Fruit fly (Drosophila melanogaster): ENCODE results near the gene Iru.
A peak's percentile ranks its signal among the peaks of the same experiment; 100 is the strongest.

The Iru gene

DNA sequence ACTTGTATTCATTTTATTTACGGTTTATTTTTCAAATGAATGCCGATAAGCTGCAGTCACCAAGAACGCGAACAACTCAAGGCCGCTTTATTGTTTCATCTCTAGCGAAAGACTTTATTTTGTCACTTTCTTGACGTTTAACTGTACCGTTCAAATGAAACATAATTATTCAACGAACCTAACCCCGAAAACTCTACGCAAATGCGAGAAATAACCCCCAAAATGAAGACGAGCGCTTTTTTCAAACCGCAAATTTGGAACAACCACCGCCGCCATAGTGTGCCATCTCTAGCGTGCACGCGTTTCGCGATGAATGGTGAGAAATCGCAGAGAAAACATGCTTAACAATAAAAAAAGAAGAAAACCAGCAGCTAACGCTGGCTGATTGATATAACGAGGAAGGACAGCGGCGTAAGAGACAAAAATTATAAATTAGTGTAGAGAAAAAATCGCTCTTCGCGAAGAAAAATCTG lies 21.6 kb upstream of the Iru start, which contains the start of gene CG11970:
Gene CG11970, plus strand, starts transcription at position 117 of the 473 bp plus-strand sequence.
- TF ChIP-seq eg (GFP tag; IDR thresholded peaks at IDR 0.05) = peak; percentile 53; the same call in 2 of the 3 replicates
- TF ChIP-seq CG15336 (GFP tag; IDR thresholded peaks at IDR 0.05) = 0 out of 2 replicates have a peak, but pooled peaks have one; percentile 22
- TF ChIP-seq CG7368 (GFP tag; optimal IDR thresholded peaks at IDR 0.05) = no peak
- no peak for TF ChIP-seq Eip75B (GFP tag; optimal IDR thresholded peaks at IDR 0.05)
- no peak for TF ChIP-seq achi (GFP tag; optimal IDR thresholded peaks at IDR 0.05)
- TF ChIP-seq CG32006 (GFP tag; optimal IDR thresholded peaks at IDR 0.05) = no peak
- TF ChIP-seq Sox102F (GFP tag; optimal IDR thresholded peaks at IDR 0.05) = no peak
- TF ChIP-seq CG10631 (GFP tag; optimal IDR thresholded peaks at IDR 0.05) = no peak
- TF ChIP-seq Ets21C (GFP tag; optimal IDR thresholded peaks at IDR 0.05) = no peak
- TF ChIP-seq CG8632 (GFP tag; optimal IDR thresholded peaks at IDR 0.05) = no peak
- TF ChIP-seq Ets96B (tag; optimal IDR thresholded peaks at IDR 0.05) = peak; percentile 8
- TF ChIP-seq OdsH (GFP tag; optimal IDR thresholded peaks at IDR 0.05) = no peak
- TF ChIP-seq esn (GFP tag; optimal IDR thresholded peaks at IDR 0.05) = peak; percentile 58
- TF ChIP-seq cyc (GFP tag; optimal IDR thresholded peaks at IDR 0.05) = peak; percentile 44
- peak; percentile 25 for TF ChIP-seq Sox15 (GFP tag; optimal IDR thresholded peaks at IDR 0.05)
- TF ChIP-seq CG1621 (tag; optimal IDR thresholded peaks at IDR 0.05) = no peak
- TF ChIP-seq CG6163 (GFP tag; IDR thresholded peaks at IDR 0.05) = no peak
- 0 out of 3 replicates have a peak, but pooled peaks have one; percentile 21 for TF ChIP-seq CG8119 (GFP tag; IDR thresholded peaks at IDR 0.05)
- TF ChIP-seq salr (GFP tag; optimal IDR thresholded peaks at IDR 0.05) = no peak
- TF ChIP-seq net (GFP tag; optimal IDR thresholded peaks at IDR 0.05) = no peak
- no peak for TF ChIP-seq dsx (GFP tag; optimal IDR thresholded peaks at IDR 0.05; ENCODE audit: poor library complexity, severe bottlenecking)
- no peak for TF ChIP-seq Gug (GFP tag; IDR thresholded peaks at IDR 0.05)
- no peak for TF ChIP-seq CG3032 (tag; optimal IDR thresholded peaks at IDR 0.05)
- TF ChIP-seq CG34406 (GFP tag; optimal IDR thresholded peaks at IDR 0.05) = no peak
- TF ChIP-seq CG9139 (GFP tag; optimal IDR thresholded peaks at IDR 0.05) = no peak
- TF ChIP-seq Smox (GFP tag; optimal IDR thresholded peaks at IDR 0.05) = no peak
- TF ChIP-seq ss (GFP tag; optimal IDR thresholded peaks at IDR 0.05) = no peak
- TF ChIP-seq CG11762 (GFP tag; optimal IDR thresholded peaks at IDR 0.05; ENCODE audit: insufficient read depth) = no peak
- TF ChIP-seq vri (GFP tag; optimal IDR thresholded peaks at IDR 0.05) = no peak
- peak; percentile 46 for TF ChIP-seq CG31627 (GFP tag; optimal IDR thresholded peaks at IDR 0.05)
- peak; percentile 11 for TF ChIP-seq CG8319 (GFP tag; optimal IDR thresholded peaks at IDR 0.05)
- no peak for TF ChIP-seq CG11902 (GFP tag; optimal IDR thresholded peaks at IDR 0.05)
- TF ChIP-seq Lpt (GFP tag; optimal IDR thresholded peaks at IDR 0.05) = no peak
- TF ChIP-seq Hr39 (GFP tag; optimal IDR thresholded peaks at IDR 0.05) = peak; percentile 61
- TF ChIP-seq CG6808 (GFP tag; optimal IDR thresholded peaks at IDR 0.05) = no peak
- no peak for TF ChIP-seq svp (GFP tag)
- no peak for TF ChIP-seq Hr4 (GFP tag; optimal IDR thresholded peaks at IDR 0.05)
- TF ChIP-seq fd59A (GFP tag; optimal IDR thresholded peaks at IDR 0.05) = no peak
- no peak for TF ChIP-seq topi (GFP tag; optimal IDR thresholded peaks at IDR 0.05)
- no peak for TF ChIP-seq Blimp-1 (GFP tag; optimal IDR thresholded peaks at IDR 0.05)
- TF ChIP-seq Hr38 (GFP tag; optimal IDR thresholded peaks at IDR 0.05) = no peak
- TF ChIP-seq Sox14 (GFP tag; optimal IDR thresholded peaks at IDR 0.05) = peak; percentile 32
- TF ChIP-seq Eip78C (GFP tag) = no peak
- TF ChIP-seq CG6854 (GFP tag; optimal IDR thresholded peaks at IDR 0.05) = peak; percentile 11
- TF ChIP-seq lz (GFP tag; optimal IDR thresholded peaks at IDR 0.05) = peak; percentile 39
- no peak for TF ChIP-seq spab (GFP tag; optimal IDR thresholded peaks at IDR 0.05)
